Worm (Caenorhabditis elegans) whole organism, L2 larva: Measurements from ENCODE around the gene C34F11.8.

ENCODE experiments used
- R02D3.7 ChIP-seq: fragments of 150-350 bp; optimal IDR thresholded peaks from 2 replicates; lab custom pipeline; 2014; ENCODE audit warnings: missing biosample characterization, missing genetic modification characterization
- ama-1 ChIP-seq: fragments of 150-350 bp; optimal IDR thresholded peaks from 2 replicates; lab custom pipeline; 2018; ENCODE audit warnings: inconsistent platforms
- egl-27 ChIP-seq: sonication (generic microtip); optimal IDR thresholded peaks from 3 replicates; lab custom pipeline; 2017; ENCODE audit warnings: missing biosample characterization, missing genetic modification reagents, missing genetic modification characterization
- elt-1 ChIP-seq: fragments of 150-350 bp; optimal IDR thresholded peaks from 2 replicates; lab custom pipeline; 2014; ENCODE audit warnings: missing biosample characterization, missing genetic modification characterization
- nhr-11 ChIP-seq: fragments of 150-350 bp; optimal IDR thresholded peaks from 2 replicates; lab custom pipeline; 2014; ENCODE audit warnings: missing biosample characterization, missing genetic modification characterization
- nhr-12 ChIP-seq: fragments of 150-350 bp; optimal IDR thresholded peaks from 2 replicates; lab custom pipeline; 2014; ENCODE audit warnings: missing biosample characterization, missing genetic modification characterization
- sma-3 ChIP-seq: sonication (generic microtip); optimal IDR thresholded peaks from 2 replicates; lab custom pipeline; 2016; ENCODE audit warnings: missing genetic modification reagents, missing genetic modification characterization, missing compliant biosample characterization
- unc-39 ChIP-seq: fragments of 150-350 bp; optimal IDR thresholded peaks from 2 replicates; lab custom pipeline; 2014; ENCODE audit warnings: missing biosample characterization, missing genetic modification characterization

DNA sequence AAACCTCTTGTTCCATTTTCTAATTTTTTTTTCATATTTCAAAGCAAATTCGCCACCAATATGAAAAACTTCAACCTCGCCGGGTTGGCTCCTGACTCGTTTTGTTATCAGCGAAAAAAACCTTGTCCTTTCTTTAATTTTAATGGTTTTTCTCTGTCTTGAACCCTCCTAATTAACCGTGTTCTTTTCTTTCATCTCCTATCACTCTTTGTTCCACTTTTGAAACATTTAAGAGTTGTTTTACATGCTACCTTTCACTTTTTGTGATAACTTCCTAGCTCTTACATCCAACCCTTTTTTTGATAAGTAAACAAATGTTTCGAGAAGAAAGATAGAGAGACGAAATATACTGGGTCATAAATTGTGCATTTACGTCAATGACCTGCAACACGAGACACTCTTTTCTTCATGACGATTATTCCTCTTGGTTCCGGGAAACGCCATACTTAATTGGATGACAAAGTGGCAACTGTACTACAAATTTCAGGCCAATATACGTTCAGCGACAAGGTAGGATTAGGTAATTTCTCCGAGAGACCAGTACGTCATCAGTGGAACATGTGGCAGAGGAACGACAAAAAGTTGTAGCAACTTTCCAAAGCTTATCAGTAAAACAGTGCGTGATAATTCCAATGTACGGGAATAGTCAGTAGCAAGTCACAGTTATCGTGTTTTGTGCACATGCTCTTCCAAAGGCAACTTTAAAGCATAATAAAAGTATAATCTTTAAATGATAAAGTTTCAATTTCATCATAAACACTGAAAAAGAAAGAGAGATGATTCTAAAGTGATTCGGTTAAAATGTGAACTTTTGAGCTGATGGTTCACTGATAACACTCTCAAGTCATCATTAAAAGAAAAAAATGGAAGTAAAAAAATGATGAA, 25.9 kb downstream of the C34F11.8 start:
- TF ChIP-seq nhr-12 (tag; lab: Kevin White, UChicago) (no peak), sma-3 (no peak), nhr-11 (tag; lab: Kevin White, UChicago) (no peak), R02D3.7 (no peak), egl-27 (tag; lab: Kevin White, UChicago) (no peak), unc-39 (tag; lab: Kevin White, UChicago) (no peak), elt-1 (tag; lab: Kevin White, UChicago) (no peak), ama-1 (no peak)
